Worm (Caenorhabditis elegans) whole organism, L1 larva: ENCODE measurements around the gene C14C6.2.

Experiments used
- C04F5.9 ChIP-seq: sonication (generic microtip); optimal IDR thresholded peaks from 2 replicates; lab custom pipeline; 2016; ENCODE audit warnings: missing genetic modification characterization, missing compliant biosample characterization
- C16A3.4 ChIP-seq: fragments of 150-350 bp; optimal IDR thresholded peaks from 2 replicates; lab custom pipeline; 2014; ENCODE audit warnings: missing biosample characterization, missing genetic modification characterization
- F16B12.6 ChIP-seq: fragments of 150-350 bp; optimal IDR thresholded peaks from 2 replicates; lab custom pipeline; 2014; ENCODE audit warnings: missing biosample characterization, missing genetic modification characterization
- aha-1 ChIP-seq: fragments of 150-350 bp; optimal IDR thresholded peaks from 2 replicates; lab custom pipeline; 2014; ENCODE audit warnings: missing biosample characterization, missing genetic modification characterization
- alr-1 ChIP-seq: fragments of 200-800 bp; sonication (Bioruptor generic); optimal IDR thresholded peaks from 2 replicates; lab custom pipeline; 2018; ENCODE audit warnings: borderline replicate concordance, mild to moderate bottlenecking, missing genetic modification characterization, missing compliant biosample characterization
- blmp-1 ChIP-seq: fragments of 150-350 bp; optimal IDR thresholded peaks from 2 replicates; lab custom pipeline; 2014; ENCODE audit warnings: missing biosample characterization, missing genetic modification characterization
- ceh-63 ChIP-seq: fragments of 200-800 bp; sonication (Bioruptor generic); optimal IDR thresholded peaks from 2 replicates; lab custom pipeline; 2018; ENCODE audit warnings: mild to moderate bottlenecking, missing genetic modification characterization, missing compliant biosample characterization
- ceh-8 ChIP-seq: fragments of 200-800 bp; sonication (Bioruptor generic); optimal IDR thresholded peaks from 2 replicates; lab custom pipeline; 2018; ENCODE audit warnings: mild to moderate bottlenecking, missing genetic modification characterization, moderate library complexity, missing compliant biosample characterization
- ceh-90 ChIP-seq: sonication (generic microtip); optimal IDR thresholded peaks from 2 replicates; lab custom pipeline; 2016; ENCODE audit warnings: missing genetic modification characterization, missing compliant biosample characterization
- efl-3 ChIP-seq: fragments of 200-800 bp; sonication (Bioruptor generic); optimal IDR thresholded peaks from 2 replicates; lab custom pipeline; 2018; ENCODE audit warnings: mild to moderate bottlenecking, missing genetic modification characterization, missing compliant biosample characterization
- elt-3 ChIP-seq, 6 experiments: fragments of 150-350 bp in 1 of 6; sonication (generic microtip); optimal IDR thresholded peaks; 2 replicates each; lab custom pipeline; 2017 to 2018; ENCODE audit warnings: missing biosample characterization in 6 of 6, missing genetic modification characterization in 6 of 6, inconsistent platforms in 1 of 6
- fkh-10 ChIP-seq: sonication (generic microtip); optimal IDR thresholded peaks from 2 replicates; lab custom pipeline; 2017; ENCODE audit warnings: missing biosample characterization, missing genetic modification reagents, missing genetic modification characterization
- fkh-4 ChIP-seq: sonication (generic microtip); optimal IDR thresholded peaks from 2 replicates; lab custom pipeline; 2016; ENCODE audit warnings: missing compliant biosample characterization, missing genetic modification characterization, borderline replicate concordance
- hpl-2 ChIP-seq: fragments of 150-350 bp; optimal IDR thresholded peaks from 2 replicates; lab custom pipeline; 2014; ENCODE audit warnings: missing biosample characterization, missing genetic modification reagents, missing genetic modification characterization
- isw-1 ChIP-seq: fragments of 200-800 bp; sonication (Bioruptor generic); IDR thresholded peaks from 2 replicates; pipeline ENCODE4 v1.3.6; 2022; ENCODE audit warnings: missing genetic modification characterization, missing compliant biosample characterization
- lin-35 ChIP-seq, 2 experiments: fragments of 150-350 bp; optimal IDR thresholded peaks; 2 replicates each; lab custom pipeline; 2014; ENCODE audit warnings: missing biosample characterization in 2 of 2, missing genetic modification characterization in 2 of 2, missing genetic modification reagents in 2 of 2
- lin-39 ChIP-seq: fragments of 150-350 bp; optimal IDR thresholded peaks from 2 replicates; lab custom pipeline; 2014; ENCODE audit warnings: missing biosample characterization, missing genetic modification reagents, missing genetic modification characterization
- lir-3 ChIP-seq: sonication (generic microtip); optimal IDR thresholded peaks from 2 replicates; lab custom pipeline; 2016; ENCODE audit warnings: mild to moderate bottlenecking, missing genetic modification characterization, moderate library complexity, missing compliant biosample characterization; ENCODE audit not compliant: poor library complexity
- lsy-2 ChIP-seq, 2 experiments: fragments of 150-350 bp; optimal IDR thresholded peaks; 2 replicates each; lab custom pipeline; 2014; ENCODE audit warnings: missing biosample characterization in 2 of 2, missing genetic modification characterization in 2 of 2
- nhr-11 ChIP-seq: fragments of 150-350 bp; optimal IDR thresholded peaks from 2 replicates; lab custom pipeline; 2014; ENCODE audit warnings: missing biosample characterization, missing genetic modification characterization
- nhr-20 ChIP-seq: sonication (generic microtip); optimal IDR thresholded peaks from 2 replicates; lab custom pipeline; 2016; ENCODE audit warnings: mild to moderate bottlenecking, missing genetic modification characterization, missing compliant biosample characterization
- nhr-237 ChIP-seq: fragments of 150-350 bp; optimal IDR thresholded peaks from 2 replicates; lab custom pipeline; 2014; ENCODE audit warnings: missing biosample characterization, missing genetic modification characterization
- nhr-28 ChIP-seq: fragments of 150-350 bp; optimal IDR thresholded peaks from 2 replicates; lab custom pipeline; 2014; ENCODE audit warnings: missing biosample characterization, missing genetic modification characterization
- nhr-71 ChIP-seq: sonication (generic microtip); optimal IDR thresholded peaks from 2 replicates; lab custom pipeline; 2016; ENCODE audit warnings: mild to moderate bottlenecking, missing genetic modification characterization, moderate library complexity, missing compliant biosample characterization
- nhr-76 ChIP-seq: sonication (generic microtip); optimal IDR thresholded peaks from 2 replicates; lab custom pipeline; 2017; ENCODE audit warnings: missing biosample characterization, missing genetic modification characterization
- nhr-84 ChIP-seq: sonication (generic microtip); optimal IDR thresholded peaks from 2 replicates; lab custom pipeline; 2017; ENCODE audit warnings: missing biosample characterization, missing genetic modification characterization
- nhr-85 ChIP-seq: sonication (generic microtip); peaks from one replicate; lab custom pipeline; 2016; ENCODE audit warnings: missing genetic modification characterization, inconsistent platforms, missing compliant biosample characterization
- pag-3 ChIP-seq: sonication (generic microtip); optimal IDR thresholded peaks from 2 replicates; lab custom pipeline; 2017; ENCODE audit warnings: missing genetic modification characterization, mild to moderate bottlenecking, missing compliant biosample characterization, antibody characterized with exemption, borderline replicate concordance; ENCODE audit not compliant: insufficient read depth
- rnt-1 ChIP-seq: sonication (generic microtip); optimal IDR thresholded peaks from 2 replicates; lab custom pipeline; 2016; ENCODE audit warnings: mild to moderate bottlenecking, missing genetic modification characterization, moderate library complexity, missing compliant biosample characterization
- sox-4 ChIP-seq: sonication (generic microtip); optimal IDR thresholded peaks from 2 replicates; lab custom pipeline; 2016; ENCODE audit warnings: missing genetic modification characterization, missing compliant biosample characterization
- sptf-1 ChIP-seq: fragments of 150-350 bp; optimal IDR thresholded peaks from 2 replicates; lab custom pipeline; 2014; ENCODE audit warnings: missing biosample characterization, missing genetic modification characterization
- unc-130 ChIP-seq: fragments of 150-350 bp; optimal IDR thresholded peaks from 2 replicates; lab custom pipeline; 2017; ENCODE audit warnings: missing biosample characterization, missing genetic modification characterization, inconsistent platforms
- unc-86 ChIP-seq: sonication (generic microtip); optimal IDR thresholded peaks from 2 replicates; lab custom pipeline; 2016; ENCODE audit warnings: missing genetic modification characterization, missing compliant biosample characterization
- unc-98 ChIP-seq: fragments of 200-800 bp; sonication (Bioruptor generic); IDR thresholded peaks from 2 replicates; pipeline ENCODE4 v1.3.6; 2022; ENCODE audit warnings: missing genetic modification characterization, missing compliant biosample characterization
- zip-4 ChIP-seq: fragments of 200-800 bp; sonication (Bioruptor generic); optimal IDR thresholded peaks from 2 replicates; lab custom pipeline; 2018; ENCODE audit warnings: mild to moderate bottlenecking, missing genetic modification characterization, moderate library complexity, missing compliant biosample characterization
- ztf-11 ChIP-seq, 2 experiments: sonication (generic microtip); optimal IDR thresholded peaks; 2 replicates each; lab custom pipeline; 2016 to 2017; ENCODE audit warnings: missing genetic modification characterization in 2 of 2, missing biosample characterization in 1 of 2, missing compliant biosample characterization in 1 of 2

C14C6.2 gene

DNA sequence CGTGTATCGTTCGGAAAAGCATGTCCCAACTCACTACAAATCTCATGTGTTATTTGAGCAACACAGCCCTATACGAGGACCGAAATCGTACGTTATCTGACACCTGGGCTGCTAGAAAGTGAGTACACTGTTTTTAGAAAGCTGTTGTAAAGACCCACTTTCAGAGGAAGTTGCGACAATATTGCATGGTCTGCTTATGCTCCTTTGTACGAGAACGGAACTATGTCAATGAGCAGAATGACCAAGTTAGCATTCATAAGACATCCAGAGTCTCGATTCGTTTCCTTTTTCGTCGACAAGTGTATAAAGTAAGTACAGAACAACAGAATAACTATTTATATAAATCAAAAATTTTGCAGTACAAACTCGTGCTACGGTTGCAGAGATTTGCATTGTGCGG is 14.0 kb downstream of the C14C6.2 start:
- no peak for TF ChIP-seq lir-3 (tag; lab: Kevin White, UChicago)
- TF ChIP-seq alr-1 (tag; lab: Kevin White, UChicago) = no peak
- no peak for TF ChIP-seq pag-3
- no peak for TF ChIP-seq zip-4
- no peak for TF ChIP-seq fkh-10 (GFP tag; lab: Kevin White, UChicago)
- TF ChIP-seq lin-39 (tag; lab: Kevin White, UChicago) = no peak
- TF ChIP-seq nhr-71 = no peak

DNA sequence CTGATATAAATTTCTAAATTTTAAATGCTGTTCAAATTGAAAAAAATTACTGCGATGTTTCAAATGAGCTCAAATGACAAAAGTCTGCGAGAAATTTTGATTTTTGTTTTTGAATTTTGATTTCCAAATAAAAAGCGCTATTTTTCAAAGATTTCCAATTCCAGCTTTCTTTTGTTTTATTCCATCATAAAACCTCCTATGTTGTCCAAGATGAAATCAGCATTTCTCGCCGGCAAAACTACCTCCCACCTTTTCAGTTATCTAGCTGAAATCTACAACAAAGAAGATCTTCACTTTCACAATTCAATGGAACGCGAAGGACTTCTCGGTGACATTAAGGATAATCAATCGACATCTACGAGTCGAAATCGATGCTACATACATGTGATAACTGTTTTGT is 16.0 kb downstream of the C14C6.2 start, which contains the start of gene K06H6.4:
Gene K06H6.4 (plus strand): TSS at position 301 of the 400 bp plus-strand sequence.
- TF ChIP-seq nhr-84 (tag; lab: Kevin White, UChicago) (no peak), sox-4 (tag; lab: Kevin White, UChicago) (no peak), blmp-1 (tag; lab: Kevin White, UChicago) (peak; percentile 29), C16A3.4 (no peak)
- TF ChIP-seq, all 84 proteins: peak for 1

DNA sequence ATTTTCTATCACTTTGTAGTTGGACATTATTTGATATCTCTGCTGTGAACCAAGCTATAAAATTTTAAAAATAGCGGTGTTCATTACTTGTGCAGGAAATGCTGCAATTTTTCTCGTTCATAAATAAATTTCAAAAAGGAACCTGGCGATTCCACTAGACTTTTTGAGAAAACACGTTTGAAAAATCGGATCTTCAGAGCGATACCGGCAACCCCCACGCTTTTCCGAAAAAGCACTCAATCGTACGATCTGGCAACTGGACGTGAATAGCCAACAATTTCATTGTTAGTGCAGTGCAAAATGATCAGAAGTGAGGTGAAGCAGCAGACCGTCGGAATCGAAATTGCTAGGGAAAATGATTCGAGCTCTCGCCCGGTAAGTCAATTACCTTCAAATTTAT is 18.7 kb downstream of the C14C6.2 start, which contains the start of gene nstp-7:
Gene nstp-7 (plus strand): TSS at position 301 of the 400 bp plus-strand sequence.
- no peak for TF ChIP-seq F16B12.6
- no peak for TF ChIP-seq zip-4
- no peak for TF ChIP-seq fkh-4 (tag; lab: Kevin White, UChicago)
- no peak for TF ChIP-seq unc-130 (tag; lab: Kevin White, UChicago)
- TF ChIP-seq nhr-237 (tag; lab: Kevin White, UChicago) = no peak
- TF ChIP-seq rnt-1 = no peak
- TF ChIP-seq lin-39 (tag; lab: Kevin White, UChicago) = no peak
- TF ChIP-seq isw-1 (GFP tag; lab: Robert Waterston, UW) = no peak
- TF ChIP-seq ceh-8 (GFP tag; lab: Kevin White, UChicago) = no peak
- TF ChIP-seq ceh-63 (GFP tag; lab: Kevin White, UChicago) = no peak
- TF ChIP-seq nhr-28 (tag; lab: Kevin White, UChicago) = no peak
- TF ChIP-seq nhr-71 = no peak
- no peak for TF ChIP-seq efl-3 (GFP tag; lab: Kevin White, UChicago)
- TF ChIP-seq lin-35 (GFP tag; optimal IDR thresholded peaks at IDR 0.05; lab: Kevin White, UChicago) = no peak

DNA sequence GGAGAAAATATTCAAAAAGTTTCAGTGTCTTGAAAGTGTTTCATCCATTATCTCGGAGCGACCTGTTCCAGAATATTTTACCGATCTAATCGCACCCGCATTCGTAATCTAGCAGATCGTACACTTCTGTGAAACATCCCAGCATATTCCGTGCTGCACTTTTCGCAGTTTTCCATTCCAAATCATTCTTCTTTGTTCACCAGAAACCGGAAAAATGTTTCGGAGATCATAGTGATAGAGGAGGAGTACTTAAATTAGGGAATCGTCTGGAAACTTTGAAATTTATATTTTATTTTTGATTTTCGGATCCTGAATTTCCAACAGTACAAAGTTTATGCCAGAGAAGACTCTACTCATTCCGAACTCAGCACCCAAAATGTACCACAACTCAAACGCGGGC is 22.5 kb downstream of the C14C6.2 start, which contains the start of gene K06H6.2:
Gene K06H6.2 (plus strand): TSS at position 301 of the 400 bp plus-strand sequence.
- TF ChIP-seq unc-98 (GFP tag; lab: Robert Waterston, UW) (no peak), aha-1 (no peak), pag-3 (no peak), nhr-11 (tag; lab: Kevin White, UChicago) (no peak), nhr-20 (tag; lab: Kevin White, UChicago) (no peak), nhr-84 (tag; lab: Kevin White, UChicago) (no peak), nhr-76 (tag; lab: Kevin White, UChicago) (no peak), nhr-85 (tag; lab: Kevin White, UChicago) (no peak), ceh-90 (tag; lab: Kevin White, UChicago) (no peak), nhr-71 (no peak), unc-86 (tag; lab: Kevin White, UChicago) (no peak), sox-4 (tag; lab: Kevin White, UChicago) (no peak), efl-3 (GFP tag; lab: Kevin White, UChicago) (no peak), lsy-2 (tag; optimal IDR thresholded peaks at IDR 0.05; lab: Kevin White, UChicago) (no peak), isw-1 (GFP tag; lab: Robert Waterston, UW) (no peak), elt-3 (tag; optimal IDR thresholded peaks at IDR 0.05; lab: Kevin White, UChicago) (no peak), ztf-11 (tag; optimal IDR thresholded peaks at IDR 0.05; lab: Kevin White, UChicago) (no peak), fkh-4 (tag; lab: Kevin White, UChicago) (no peak)

DNA sequence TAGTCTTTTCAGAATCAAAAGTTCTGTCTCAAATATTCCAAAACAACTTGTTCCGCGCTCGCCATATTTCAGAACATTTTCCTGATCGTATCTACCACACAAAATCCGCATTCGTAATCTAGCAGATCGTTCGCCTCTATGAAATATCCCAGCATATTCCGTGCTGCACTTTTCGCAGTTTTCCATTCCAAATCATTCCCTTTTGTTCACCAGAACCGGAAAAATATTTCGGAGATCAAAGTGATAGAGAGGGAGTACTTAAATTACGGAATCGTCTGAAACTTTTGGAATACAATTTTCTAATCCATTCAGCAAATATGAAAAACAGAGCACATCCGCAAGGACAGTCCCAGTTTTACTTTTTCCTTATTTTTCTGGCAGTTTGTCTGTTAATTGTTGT is 24.9 kb downstream of the C14C6.2 start, which contains the start of gene K06H6.1:
Gene K06H6.1 (plus strand): TSS at position 301 of the 400 bp plus-strand sequence.
- TF ChIP-seq ceh-63 (GFP tag; lab: Kevin White, UChicago) (no peak), hpl-2 (GFP tag; lab: Kevin White, UChicago) (no peak), C04F5.9 (tag; lab: Kevin White, UChicago) (no peak), alr-1 (tag; lab: Kevin White, UChicago) (no peak), elt-3 (tag; optimal IDR thresholded peaks at IDR 0.05; lab: Kevin White, UChicago) (no peak), nhr-76 (tag; lab: Kevin White, UChicago) (no peak), aha-1 (no peak), sptf-1 (tag; lab: Kevin White, UChicago) (no peak), sox-4 (tag; lab: Kevin White, UChicago) (no peak)
